Fruit fly (Drosophila melanogaster) whole organism, embryonic: ENCODE measurements around the gene ENGase.
A peak's percentile ranks its signal among the peaks of the same experiment; 100 is the strongest.

Source experiments
- Blimp-1 ChIP-seq: fragments of 200-800 bp; sonication (Bioruptor generic); optimal IDR thresholded peaks from 3 replicates; lab custom pipeline; 2018; ENCODE audit warnings: missing biosample characterization, missing genetic modification characterization, mild to moderate bottlenecking, moderate library complexity, missing genetic modification reagents
- CG11398 ChIP-seq: fragments of 200-800 bp; sonication (Bioruptor generic); optimal IDR thresholded peaks from 2 replicates; lab custom pipeline; 2016; ENCODE audit warnings: missing biosample characterization, missing genetic modification characterization
- CG12659 ChIP-seq: fragments of 200-800 bp; sonication (Bioruptor generic); optimal IDR thresholded peaks from 3 replicates; lab custom pipeline; 2017; ENCODE audit warnings: mild to moderate bottlenecking, missing biosample characterization, missing genetic modification reagents, missing genetic modification characterization
- CG13287 ChIP-seq: fragments of 200-800 bp; sonication (Bioruptor generic); IDR thresholded peaks from 2 replicates; pipeline ENCODE4 v1.3.6; 2022; ENCODE audit warnings: missing biosample characterization, missing genetic modification characterization; ENCODE audit not compliant: partially characterized antibody
- CG14441 ChIP-seq: fragments of 200-800 bp; sonication (Bioruptor generic); IDR thresholded peaks from 2 replicates; pipeline ENCODE4 v1.3.6; 2022; ENCODE audit warnings: missing biosample characterization, missing genetic modification characterization
- CG15479 ChIP-seq: fragments of 200-800 bp; sonication (Bioruptor generic); optimal IDR thresholded peaks from 3 replicates; lab custom pipeline; 2019; ENCODE audit warnings: missing biosample characterization, mild to moderate bottlenecking, missing genetic modification characterization, moderate library complexity
- CG1603 ChIP-seq: fragments of 200-800 bp; sonication (Bioruptor generic); optimal IDR thresholded peaks from 2 replicates; lab custom pipeline; 2019; ENCODE audit warnings: missing biosample characterization, mild to moderate bottlenecking, missing genetic modification characterization, moderate library complexity
- CG17385 ChIP-seq: fragments of 200-800 bp; sonication (Bioruptor generic); optimal IDR thresholded peaks from 3 replicates; lab custom pipeline; 2018; ENCODE audit warnings: missing biosample characterization, mild to moderate bottlenecking, missing genetic modification characterization
- CG18262 ChIP-seq: fragments of 200-800 bp; optimal IDR thresholded peaks from 3 replicates; lab custom pipeline; 2019; ENCODE audit warnings: missing biosample characterization, mild to moderate bottlenecking, missing genetic modification characterization, moderate library complexity
- CG2120 ChIP-seq: fragments of 200-800 bp; sonication (Bioruptor generic); optimal IDR thresholded peaks from 3 replicates; lab custom pipeline; 2016; ENCODE audit warnings: missing biosample characterization, missing genetic modification characterization
- CG2199 ChIP-seq: fragments of 200-800 bp; sonication (Bioruptor generic); IDR thresholded peaks from 3 replicates; pipeline ENCODE4 v1.3.6; 2022; ENCODE audit warnings: missing biosample characterization, missing genetic modification characterization
- CG2712 ChIP-seq: fragments of 200-800 bp; optimal IDR thresholded peaks from 3 replicates; lab custom pipeline; 2019; ENCODE audit warnings: missing biosample characterization, mild to moderate bottlenecking, missing genetic modification characterization, moderate library complexity
- CG30020 ChIP-seq: fragments of 200-800 bp; optimal IDR thresholded peaks from 2 replicates; lab custom pipeline; 2019; ENCODE audit warnings: missing biosample characterization, mild to moderate bottlenecking, missing genetic modification characterization, moderate library complexity
- CG33557 ChIP-seq: fragments of 200-800 bp; sonication (Bioruptor generic); optimal IDR thresholded peaks from 2 replicates; lab custom pipeline; 2019; ENCODE audit warnings: missing biosample characterization, mild to moderate bottlenecking, missing genetic modification characterization, moderate library complexity
- CG42726 ChIP-seq: fragments of 200-800 bp; sonication (Bioruptor generic); IDR thresholded peaks from 2 replicates; pipeline ENCODE4 v1.3.6; 2022; ENCODE audit warnings: missing biosample characterization, missing genetic modification characterization; ENCODE audit not compliant: partially characterized antibody
- CG6272 ChIP-seq: fragments of 200-800 bp; sonication (Bioruptor generic); IDR thresholded peaks from 2 replicates; pipeline ENCODE4 v1.3.6; 2022; ENCODE audit warnings: missing biosample characterization, missing genetic modification characterization
- CG8359 ChIP-seq: fragments of 200-800 bp; sonication (Bioruptor generic); optimal IDR thresholded peaks from 2 replicates; lab custom pipeline; 2017; ENCODE audit warnings: missing biosample characterization, mild to moderate bottlenecking, missing genetic modification characterization, borderline replicate concordance
- CkIIα-i1 ChIP-seq: fragments of 200-800 bp; sonication (Bioruptor generic); IDR thresholded peaks from 2 replicates; pipeline ENCODE4 v1.3.6; 2022; ENCODE audit warnings: missing biosample characterization, missing genetic modification characterization
- Dll ChIP-seq: fragments of 200-800 bp; sonication (Bioruptor generic); IDR thresholded peaks from 4 replicates; pipeline ENCODE4 v1.3.6; 2022; ENCODE audit warnings: missing biosample characterization, missing genetic modification characterization; ENCODE audit not compliant: partially characterized antibody
- Dref ChIP-seq: fragments of 200-800 bp; sonication (Bioruptor generic); IDR thresholded peaks from 2 replicates; pipeline ENCODE4 v1.3.6; 2022; ENCODE audit warnings: missing biosample characterization, missing genetic modification characterization
- Elba2 ChIP-seq: fragments of 200-800 bp; sonication (Bioruptor generic); optimal IDR thresholded peaks from 3 replicates; lab custom pipeline; 2016; ENCODE audit warnings: missing biosample characterization, missing genetic modification characterization
- Ets97D ChIP-seq: fragments of 200-800 bp; sonication (Bioruptor generic); optimal IDR thresholded peaks from 3 replicates; lab custom pipeline; 2016; ENCODE audit warnings: missing biosample characterization, missing genetic modification characterization
- Fer1 ChIP-seq: fragments of 200-800 bp; sonication (Bioruptor generic); optimal IDR thresholded peaks from 2 replicates; lab custom pipeline; 2017; ENCODE audit warnings: missing biosample characterization, mild to moderate bottlenecking, missing genetic modification characterization
- Hey ChIP-seq: fragments of 200-800 bp; sonication (Bioruptor generic); optimal IDR thresholded peaks from 3 replicates; lab custom pipeline; 2018; ENCODE audit warnings: missing biosample characterization, mild to moderate bottlenecking, missing genetic modification characterization
- MBD-R2 ChIP-seq: fragments of 200-800 bp; sonication (Bioruptor generic); IDR thresholded peaks from 2 replicates; pipeline ENCODE4 v1.3.6; 2022; ENCODE audit warnings: missing biosample characterization, missing genetic modification characterization
- Max ChIP-seq: fragments of 200-800 bp; sonication (Bioruptor generic); optimal IDR thresholded peaks from 2 replicates; lab custom pipeline; 2016; ENCODE audit warnings: missing biosample characterization, mild to moderate bottlenecking, missing genetic modification characterization
- Opbp ChIP-seq: fragments of 200-800 bp; sonication (Bioruptor generic); IDR thresholded peaks from 3 replicates; pipeline ENCODE4 v1.3.6; 2022; ENCODE audit warnings: missing biosample characterization, missing genetic modification characterization; ENCODE audit not compliant: partially characterized antibody
- Sry-δ ChIP-seq: fragments of 200-800 bp; sonication (Bioruptor generic); optimal IDR thresholded peaks from 2 replicates; lab custom pipeline; 2016; ENCODE audit warnings: missing biosample characterization, missing genetic modification characterization
- ap ChIP-seq: fragments of 200-800 bp; sonication (Bioruptor generic); IDR thresholded peaks from 2 replicates; pipeline ENCODE4 v1.3.6; 2022; ENCODE audit warnings: missing biosample characterization, missing genetic modification characterization
- bab2 ChIP-seq: fragments of 200-800 bp; sonication (Bioruptor generic); optimal IDR thresholded peaks from 2 replicates; lab custom pipeline; 2016; ENCODE audit warnings: missing biosample characterization, missing genetic modification characterization
- corto ChIP-seq: fragments of 200-800 bp; sonication (Bioruptor generic); optimal IDR thresholded peaks from 2 replicates; lab custom pipeline; 2016; ENCODE audit warnings: missing biosample characterization, mild to moderate bottlenecking, missing genetic modification characterization, moderate library complexity
- cwo ChIP-seq: fragments of 200-800 bp; sonication (Bioruptor generic); optimal IDR thresholded peaks from 3 replicates; lab custom pipeline; 2017; ENCODE audit warnings: missing biosample characterization, missing genetic modification characterization, mild to moderate bottlenecking, moderate library complexity, missing genetic modification reagents
- dm ChIP-seq: fragments of 200-800 bp; sonication (Bioruptor generic); optimal IDR thresholded peaks from 3 replicates; lab custom pipeline; 2016; ENCODE audit warnings: missing biosample characterization, missing genetic modification characterization
- dmrt11E ChIP-seq: fragments of 200-800 bp; sonication (Bioruptor generic); optimal IDR thresholded peaks from 3 replicates; lab custom pipeline; 2018; ENCODE audit warnings: missing biosample characterization, mild to moderate bottlenecking, missing genetic modification characterization, moderate library complexity
- fd3F ChIP-seq: fragments of 200-800 bp; sonication (Bioruptor generic); optimal IDR thresholded peaks from 2 replicates; lab custom pipeline; 2018; ENCODE audit warnings: missing biosample characterization, mild to moderate bottlenecking, missing genetic modification characterization, moderate library complexity
- gcm2 ChIP-seq: fragments of 200-800 bp; sonication (Bioruptor generic); optimal IDR thresholded peaks from 2 replicates; lab custom pipeline; 2016; ENCODE audit warnings: missing biosample characterization, missing genetic modification characterization
- grau ChIP-seq: fragments of 200-800 bp; optimal IDR thresholded peaks from 3 replicates; lab custom pipeline; 2019; ENCODE audit warnings: missing biosample characterization, mild to moderate bottlenecking, missing genetic modification characterization, moderate library complexity
- gsb-n ChIP-seq: fragments of 200-800 bp; sonication (Bioruptor generic); optimal IDR thresholded peaks from 3 replicates; lab custom pipeline; 2018; ENCODE audit warnings: missing biosample characterization, mild to moderate bottlenecking, missing genetic modification characterization
- h ChIP-seq: fragments of >200 bp; optimal IDR thresholded peaks from 2 replicates; lab custom pipeline; 2017
- knrl ChIP-seq: fragments of 200-800 bp; sonication (Bioruptor generic); IDR thresholded peaks from 3 replicates; pipeline ENCODE4 v1.3.6; 2022; ENCODE audit warnings: missing biosample characterization, missing genetic modification characterization; ENCODE audit not compliant: partially characterized antibody
- nmo ChIP-seq: fragments of 200-800 bp; sonication (Bioruptor generic); optimal IDR thresholded peaks from 2 replicates; lab custom pipeline; 2018; ENCODE audit warnings: missing biosample characterization, mild to moderate bottlenecking, missing genetic modification characterization, moderate library complexity
- pan ChIP-seq, 4 experiments: fragments of >200 bp in 3 of 4; fragments of 200-800 bp in 1 of 4; sonication (Bioruptor generic) in 1 of 4; optimal IDR thresholded peaks in 3 of 4; IDR thresholded peaks in 1 of 4; 2 replicates each; pipeline versions ENCODE4 v1.3.6 to Lab custom; 2017 to 2022; ENCODE audit warnings: missing biosample characterization in 2 of 4, missing genetic modification characterization in 2 of 4, mixed read lengths in 1 of 4
- row ChIP-seq: fragments of 200-800 bp; sonication (Bioruptor generic); IDR thresholded peaks from 3 replicates; pipeline ENCODE4 v1.3.6; 2022; ENCODE audit warnings: missing biosample characterization, missing genetic modification characterization
- sc ChIP-seq, 3 experiments: fragments of >200 bp in 2 of 3; fragments of 200-800 bp in 1 of 3; sonication (Bioruptor generic) in 1 of 3; optimal IDR thresholded peaks; 2 replicates in 2 of 3; 3 replicates in 1 of 3; lab custom pipeline; 2017; ENCODE audit warnings: mild to moderate bottlenecking in 1 of 3, missing biosample characterization in 1 of 3, missing genetic modification characterization in 1 of 3, missing genetic modification reagents in 1 of 3
- sens ChIP-seq: fragments of 200-800 bp; sonication (Bioruptor generic); peaks from one replicate; lab custom pipeline; 2016; ENCODE audit warnings: missing biosample characterization, missing genetic modification characterization
- stwl ChIP-seq: fragments of 200-800 bp; sonication (Bioruptor generic); optimal IDR thresholded peaks from 3 replicates; lab custom pipeline; 2018; ENCODE audit warnings: missing biosample characterization, mild to moderate bottlenecking, missing genetic modification characterization, moderate library complexity
- twi ChIP-seq: fragments of 200-800 bp; optimal IDR thresholded peaks from 2 replicates; lab custom pipeline; 2019; ENCODE audit warnings: missing biosample characterization, mild to moderate bottlenecking, missing genetic modification characterization, moderate library complexity
- unc-4 ChIP-seq: fragments of 200-800 bp; sonication (Bioruptor generic); IDR thresholded peaks from 2 replicates; pipeline ENCODE4 v1.3.6; 2022; ENCODE audit warnings: missing biosample characterization, missing genetic modification characterization; ENCODE audit not compliant: partially characterized antibody
- usp ChIP-seq: fragments of >200 bp; optimal IDR thresholded peaks from 2 replicates; lab custom pipeline; 2017; ENCODE audit warnings: missing biosample characterization, missing genetic modification characterization

The ENGase gene

DNA sequence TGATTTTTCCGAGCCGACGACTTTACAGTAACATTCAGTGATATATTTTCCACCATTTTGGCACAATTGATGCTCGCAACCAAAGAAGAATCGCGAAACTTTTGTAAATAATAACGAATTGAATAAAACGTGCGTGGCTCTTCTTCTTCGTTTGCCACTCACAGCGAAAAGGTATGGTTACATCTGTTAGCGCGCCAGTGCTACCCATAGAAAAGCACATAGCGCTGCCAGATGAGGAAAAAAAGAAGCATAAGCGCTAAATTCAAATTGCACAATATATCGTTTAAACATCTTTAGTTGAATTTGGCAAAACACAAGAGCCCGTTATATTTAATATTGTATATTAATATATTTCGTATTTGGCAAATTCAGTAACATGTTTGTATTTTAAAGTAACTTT lies 1.4 kb upstream of the ENGase start, which contains the start of gene CG8611 (continued):
- TF ChIP-seq row: no peak
- TF ChIP-seq CG2120 (GFP tag; lab: Kevin White, UChicago): no peak
- TF ChIP-seq CG15479: peak; percentile 64
- TF ChIP-seq Blimp-1 (GFP tag; lab: Kevin White, UChicago): no peak
- no peak for TF ChIP-seq Fer1
- no peak for TF ChIP-seq CG33557 (GFP tag; lab: Kevin White, UChicago)
- peak; percentile 90 for TF ChIP-seq dm (GFP tag; lab: Kevin White, UChicago)
- peak; percentile 16 for TF ChIP-seq CG2712 (tag; lab: Kevin White, UChicago)
- TF ChIP-seq CG6272 (GFP tag; lab: Robert Waterston, UW): no peak
- no peak for TF ChIP-seq CG30020 (tag; lab: Kevin White, UChicago)
- TF ChIP-seq grau (tag; lab: Kevin White, UChicago): no peak
- TF ChIP-seq dmrt11E (tag; lab: Kevin White, UChicago): no peak
- TF ChIP-seq knrl (GFP tag; lab: Robert Waterston, UW): peak; percentile 37; the same call in 1 of the 3 replicates
- TF ChIP-seq CG8359 (GFP tag; lab: Kevin White, UChicago): no peak
- TF ChIP-seq Hey (tag; lab: Kevin White, UChicago): no peak
- TF ChIP-seq ap (GFP tag; lab: Robert Waterston, UW): no peak
- no peak for TF ChIP-seq sc (optimal IDR thresholded peaks at IDR 0.05; lab: Kevin White, UChicago)
- TF ChIP-seq sc (GFP tag; optimal IDR thresholded peaks at IDR 0.05; lab: Kevin White, UChicago): no peak
- peak; percentile 73 for TF ChIP-seq Max
- no peak for TF ChIP-seq CkIIα-i1 (GFP tag; lab: Robert Waterston, UW)
- TF ChIP-seq gcm2 (GFP tag; lab: Kevin White, UChicago): no peak
- TF ChIP-seq nmo (GFP tag; lab: Kevin White, UChicago): peak; percentile 18
- peak; percentile 44; the same call in 1 of the 2 replicates for TF ChIP-seq CG13287
- TF ChIP-seq CG1603 (tag; lab: Kevin White, UChicago): peak; percentile 60
- 0 out of 3 replicates have a peak, but pooled peaks have one; percentile 28 for TF ChIP-seq Opbp (GFP tag; lab: Robert Waterston, UW)
- no peak for TF ChIP-seq pan (optimal IDR thresholded peaks at IDR 0.05; lab: Kevin White, UChicago)
- TF ChIP-seq pan (GFP tag; optimal IDR thresholded peaks at IDR 0.05 in 1 of 2, IDR thresholded peaks at IDR 0.05 in 1 of 2): no peak
- peak; percentile 52 for TF ChIP-seq cwo (GFP tag; lab: Kevin White, UChicago)
- peak; percentile 10 for TF ChIP-seq CG12659 (GFP tag; lab: Kevin White, UChicago)
- peak; percentile 95 for TF ChIP-seq CG17385 (GFP tag; lab: Kevin White, UChicago)
- peak; percentile 53; the same call in 1 of the 2 replicates for TF ChIP-seq CG42726
- TF ChIP-seq CG18262 (tag; lab: Kevin White, UChicago): no peak
- TF ChIP-seq stwl (tag; lab: Kevin White, UChicago): peak; percentile 86
- no peak for TF ChIP-seq CG2199 (GFP tag; lab: Robert Waterston, UW)
- no peak for TF ChIP-seq CG14441 (GFP tag; lab: Robert Waterston, UW)
- TF ChIP-seq gsb-n: no peak
- peak; percentile 54 for TF ChIP-seq twi (tag; lab: Kevin White, UChicago)
- peak; percentile 26 for TF ChIP-seq Sry-δ (GFP tag; lab: Kevin White, UChicago)
- peak; percentile 56 for TF ChIP-seq Ets97D (GFP tag; lab: Kevin White, UChicago)
- TF ChIP-seq Dref (GFP tag; lab: Robert Waterston, UW): 0 out of 2 replicates have a peak, but pooled peaks have one; percentile 21
- TF ChIP-seq bab2 (GFP tag; lab: Kevin White, UChicago): no peak
- no peak for TF ChIP-seq corto
- TF ChIP-seq sens: peak; percentile 25
- TF ChIP-seq usp (GFP tag; lab: Kevin White, UChicago): no peak
- peak; percentile 26; the same call in 1 of the 4 replicates for TF ChIP-seq Dll (GFP tag; lab: Robert Waterston, UW)
- TF ChIP-seq MBD-R2: peak; percentile 63
- 0 out of 2 replicates have a peak, but pooled peaks have one; percentile 26 for TF ChIP-seq unc-4 (GFP tag; lab: Robert Waterston, UW)
- TF ChIP-seq fd3F (GFP tag; lab: Kevin White, UChicago): no peak
- no peak for TF ChIP-seq CG11398 (GFP tag; lab: Kevin White, UChicago)
- no peak for TF ChIP-seq h (lab: Kevin White, UChicago)
- peak; percentile 8 for TF ChIP-seq Elba2 (GFP tag; lab: Kevin White, UChicago)
